Fruit fly (Drosophila melanogaster) whole organism, prepupa: Measurements from ENCODE around the gene wdn.

Experiments used
- CG11294 ChIP-seq: fragments of 200-800 bp; sonication (Bioruptor generic); IDR thresholded peaks from 2 replicates; pipeline ENCODE4 v1.3.6; 2022; ENCODE audit warnings: missing biosample characterization, missing genetic modification characterization
- CG11762 ChIP-seq: fragments of 200-800 bp; sonication (Bioruptor generic); optimal IDR thresholded peaks from 3 replicates; lab custom pipeline; 2016; ENCODE audit warnings: missing biosample characterization, missing genetic modification characterization; ENCODE audit not compliant: insufficient read depth
- CG16779 ChIP-seq: fragments of 200-800 bp; sonication (Bioruptor generic); optimal IDR thresholded peaks from 3 replicates; lab custom pipeline; 2017; ENCODE audit warnings: missing biosample characterization, mild to moderate bottlenecking, missing genetic modification characterization
- CG3919 ChIP-seq: fragments of 200-800 bp; sonication (Bioruptor generic); optimal IDR thresholded peaks from 3 replicates; lab custom pipeline; 2016; ENCODE audit warnings: missing biosample characterization, missing genetic modification characterization
- CG4318 ChIP-seq: fragments of 200-800 bp; sonication (Bioruptor generic); optimal IDR thresholded peaks from 3 replicates; lab custom pipeline; 2017; ENCODE audit warnings: missing biosample characterization, mild to moderate bottlenecking, missing genetic modification characterization
- CG6792 ChIP-seq: fragments of 200-800 bp; sonication (Bioruptor generic); optimal IDR thresholded peaks from 3 replicates; lab custom pipeline; 2016; ENCODE audit warnings: missing biosample characterization, missing genetic modification characterization
- CG6854 ChIP-seq: fragments of 200-800 bp; sonication (Bioruptor generic); optimal IDR thresholded peaks from 2 replicates; lab custom pipeline; 2017; ENCODE audit warnings: missing biosample characterization, mild to moderate bottlenecking, missing genetic modification characterization
- CG7368 ChIP-seq: fragments of 200-800 bp; sonication (Bioruptor generic); optimal IDR thresholded peaks from 3 replicates; lab custom pipeline; 2016; ENCODE audit warnings: missing biosample characterization, missing genetic modification characterization
- Ets21C ChIP-seq: fragments of 200-800 bp; sonication (Bioruptor generic); optimal IDR thresholded peaks from 3 replicates; lab custom pipeline; 2016; ENCODE audit warnings: missing biosample characterization, missing genetic modification characterization
- Ets96B ChIP-seq: fragments of 200-800 bp; optimal IDR thresholded peaks from 2 replicates; lab custom pipeline; 2019; ENCODE audit warnings: missing biosample characterization, mild to moderate bottlenecking, missing genetic modification characterization, moderate library complexity
- Hr39 ChIP-seq: fragments of 200-800 bp; sonication (Bioruptor generic); optimal IDR thresholded peaks from 2 replicates; lab custom pipeline; 2016; ENCODE audit warnings: missing biosample characterization, missing genetic modification characterization
- Hr4 ChIP-seq: fragments of 200-800 bp; sonication (Bioruptor generic); optimal IDR thresholded peaks from 3 replicates; lab custom pipeline; 2016; ENCODE audit warnings: missing biosample characterization, missing genetic modification characterization
- Sox14 ChIP-seq: fragments of 200-800 bp; sonication (Bioruptor generic); optimal IDR thresholded peaks from 3 replicates; lab custom pipeline; 2016; ENCODE audit warnings: missing biosample characterization, missing genetic modification characterization

DNA sequence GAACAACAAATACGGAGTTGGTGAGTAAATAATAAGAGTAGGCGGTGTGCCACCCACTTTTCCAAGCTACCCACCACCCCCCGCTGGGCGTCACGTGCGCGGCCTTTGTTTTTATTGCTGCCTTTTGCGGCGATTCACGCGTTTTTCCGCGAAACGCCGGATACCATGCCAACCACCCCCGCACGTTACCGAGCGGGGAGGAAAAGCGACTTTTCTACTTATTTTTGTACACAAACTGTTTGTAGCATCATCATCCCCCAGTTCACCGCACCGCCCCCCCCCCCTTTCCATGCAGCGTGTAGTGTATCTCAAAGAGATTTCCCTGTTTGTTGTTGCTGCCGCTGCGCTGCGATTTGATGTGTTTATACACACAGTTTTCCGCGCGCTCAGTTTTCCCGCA is 34.8 kb upstream of the wdn start:
- TF ChIP-seq Hr4 (GFP tag; lab: Kevin White, UChicago) (no peak), Ets96B (no peak), CG16779 (tag; lab: Kevin White, UChicago) (no peak), CG6854 (no peak), Sox14 (GFP tag; lab: Kevin White, UChicago) (no peak), Hr39 (GFP tag; lab: Kevin White, UChicago) (no peak), CG6792 (GFP tag; lab: Kevin White, UChicago) (no peak), CG11294 (GFP tag; lab: Robert Waterston, UW) (no peak), CG7368 (GFP tag; lab: Kevin White, UChicago) (no peak), CG4318 (no peak), CG11762 (GFP tag; lab: Kevin White, UChicago) (no peak), CG3919 (no peak), Ets21C (no peak)
